Worm (Caenorhabditis elegans) whole organism, young adult: ENCODE data around the gene C54H2.4.

ENCODE experiments used
- F33H1.4 ChIP-seq: fragments of 200-800 bp; sonication (Bioruptor generic); IDR thresholded peaks from 2 replicates; pipeline ENCODE4 v1.3.6; 2022; ENCODE audit warnings: missing genetic modification reagents, missing genetic modification characterization, missing compliant biosample characterization
- ama-1 ChIP-seq, 3 experiments: fragments of 150-350 bp in 1 of 3; sonication (generic microtip) in 2 of 3; optimal IDR thresholded peaks; 2 replicates each; lab custom pipeline; 2014 to 2018; ENCODE audit warnings: missing biosample characterization in 2 of 3, missing genetic modification characterization in 2 of 3, missing genetic modification reagents in 2 of 3
- aptf-2 ChIP-seq: fragments of 200-800 bp; sonication (Bioruptor generic); conservative IDR thresholded peaks from 2 replicates; pipeline ENCODE4 v1.3.6; 2022; ENCODE audit warnings: missing genetic modification reagents, missing genetic modification characterization, missing compliant biosample characterization
- ceh-58 ChIP-seq: fragments of 200-800 bp; sonication (Bioruptor generic); IDR thresholded peaks from 2 replicates; pipeline ENCODE4 v1.3.6; 2022; ENCODE audit warnings: missing genetic modification characterization, missing compliant biosample characterization
- die-1 ChIP-seq: sonication (generic microtip); optimal IDR thresholded peaks from 2 replicates; lab custom pipeline; 2016; ENCODE audit warnings: missing genotype, mild to moderate bottlenecking, missing genetic modification characterization, missing compliant biosample characterization
- dpl-1 ChIP-seq: fragments of 150-350 bp; optimal IDR thresholded peaks from 2 replicates; lab custom pipeline; 2014; ENCODE audit warnings: missing biosample characterization, missing genetic modification reagents, missing genetic modification characterization
- hmg-20 ChIP-seq: fragments of 200-800 bp; sonication (Bioruptor generic); IDR thresholded peaks from 2 replicates; pipeline ENCODE4 v1.3.6; 2022; ENCODE audit warnings: missing genetic modification reagents, missing genetic modification characterization, missing compliant biosample characterization
- sea-2 ChIP-seq: fragments of 200-800 bp; sonication (Bioruptor generic); IDR thresholded peaks from 2 replicates; pipeline ENCODE4 v1.3.6; 2022; ENCODE audit warnings: missing genetic modification characterization, missing compliant biosample characterization
- snpc-4 ChIP-seq, 5 experiments: fragments of 150-350 bp in 1 of 5; sonication (generic microtip) in 4 of 5; optimal IDR thresholded peaks; 2 replicates each; lab custom pipeline; 2014 to 2018; ENCODE audit warnings: missing genetic modification characterization in 5 of 5, missing biosample characterization in 3 of 5, antibody characterized with exemption in 2 of 5, mild to moderate bottlenecking in 2 of 5, missing compliant biosample characterization in 2 of 5, missing genotype in 2 of 5, moderate library complexity in 2 of 5, missing genetic modification reagents in 1 of 5
- unc-62 ChIP-seq: fragments of 150-350 bp; optimal IDR thresholded peaks from 2 replicates; lab custom pipeline; 2014; ENCODE audit warnings: missing biosample characterization, missing genetic modification reagents, missing genetic modification characterization

- TF ChIP-seq unc-62 (GFP tag; lab: Kevin White, UChicago) (no peak), hmg-20 (GFP tag; lab: Robert Waterston, UW) (no peak), snpc-4 (GFP tag; optimal IDR thresholded peaks at IDR 0.05; lab: Kevin White, UChicago) (no peak), snpc-4 (tag; optimal IDR thresholded peaks at IDR 0.05; lab: Kevin White, UChicago) (no peak), sea-2 (GFP tag; lab: Robert Waterston, UW) (no peak), die-1 (tag; lab: Kevin White, UChicago) (no peak), aptf-2 (no peak), ama-1 (optimal IDR thresholded peaks at IDR 0.05; lab: Kevin White, UChicago) (no peak), ama-1 (GFP tag; optimal IDR thresholded peaks at IDR 0.05; lab: Kevin White, UChicago) (no peak), ceh-58 (GFP tag; lab: Robert Waterston, UW) (no peak), dpl-1 (no peak), F33H1.4 (GFP tag; lab: Robert Waterston, UW) (no peak)
These were observed 46.8 kb downstream of the C54H2.4 start for ce11 chrX:5723758-5724157.
